Worm (Caenorhabditis elegans) whole organism, L4/young adult: ENCODE measurements around the gene jmjd-3.1.

Experiments
- W03F9.2 ChIP-seq: fragments of 150-350 bp; optimal IDR thresholded peaks from 2 replicates; lab custom pipeline; 2014; ENCODE audit warnings: missing biosample characterization, missing genetic modification characterization
- him-1 ChIP-seq: sonication (generic microtip); optimal IDR thresholded peaks from 2 replicates; lab custom pipeline; 2016; ENCODE audit warnings: missing genotype, missing genetic modification reagents, missing genetic modification characterization, missing compliant biosample characterization

ce11 chrX:8613053-8613452 lies 42.2 kb downstream of the jmjd-3.1 start, which contains the start of gene K01A12.2:
- TF ChIP-seq him-1 (tag; lab: Kevin White, UChicago), result no peak
- TF ChIP-seq W03F9.2, result no peak
